Fruit fly (Drosophila melanogaster) whole organism, adult: Measurements from ENCODE around the gene CG17321.

ENCODE experiments used
- CG11617 ChIP-seq: fragments of 200-800 bp; sonication (Bioruptor generic); optimal IDR thresholded peaks from 2 replicates; lab custom pipeline; 2017; ENCODE audit warnings: mild to moderate bottlenecking, missing biosample characterization, missing genetic modification reagents, missing genetic modification characterization
- CG12768 ChIP-seq: fragments of 200-800 bp; sonication (Bioruptor generic); optimal IDR thresholded peaks from 2 replicates; lab custom pipeline; 2017; ENCODE audit warnings: missing biosample characterization, missing genetic modification characterization, mild to moderate bottlenecking, moderate library complexity, missing genetic modification reagents
- CG33017 ChIP-seq: fragments of 200-800 bp; sonication (Bioruptor generic); optimal IDR thresholded peaks from 2 replicates; lab custom pipeline; 2018; ENCODE audit warnings: missing biosample characterization, mild to moderate bottlenecking, missing genetic modification characterization, moderate library complexity
- CG5204 ChIP-seq: fragments of 200-800 bp; sonication (Bioruptor generic); optimal IDR thresholded peaks from 2 replicates; lab custom pipeline; 2016; ENCODE audit warnings: missing biosample characterization, missing genetic modification characterization
- CG7045 ChIP-seq: fragments of 200-800 bp; sonication (Bioruptor generic); optimal IDR thresholded peaks from 2 replicates; lab custom pipeline; 2017; ENCODE audit warnings: missing biosample characterization, mild to moderate bottlenecking, missing genetic modification characterization
- Clk ChIP-seq: fragments of 200-800 bp; sonication (Bioruptor generic); optimal IDR thresholded peaks from 2 replicates; lab custom pipeline; 2017; ENCODE audit warnings: missing biosample characterization, missing genetic modification characterization
- Hr96 ChIP-seq: fragments of 200-800 bp; sonication (Bioruptor generic); optimal IDR thresholded peaks from 2 replicates; lab custom pipeline; 2016; ENCODE audit warnings: missing biosample characterization, missing genetic modification characterization
- Mnt ChIP-seq: fragments of 200-800 bp; sonication (Bioruptor generic); optimal IDR thresholded peaks from 2 replicates; lab custom pipeline; 2016; ENCODE audit warnings: missing biosample characterization, mild to moderate bottlenecking, missing genetic modification characterization
- bab1 ChIP-seq: fragments of 200-800 bp; sonication (Bioruptor generic); optimal IDR thresholded peaks from 3 replicates; lab custom pipeline; 2019; ENCODE audit warnings: missing biosample characterization, mild to moderate bottlenecking, missing genetic modification characterization, moderate library complexity
- kay ChIP-seq: fragments of 200-800 bp; sonication (Bioruptor generic); peaks from one replicate; lab custom pipeline; 2016; ENCODE audit warnings: missing biosample characterization, missing genetic modification characterization, borderline replicate concordance
- ovo ChIP-seq: fragments of 200-800 bp; sonication (Bioruptor generic); optimal IDR thresholded peaks from 2 replicates; lab custom pipeline; 2016; ENCODE audit warnings: missing biosample characterization, missing genetic modification characterization
- pad ChIP-seq: fragments of 200-800 bp; sonication (Bioruptor generic); optimal IDR thresholded peaks from 3 replicates; lab custom pipeline; 2017; ENCODE audit warnings: missing biosample characterization, missing genetic modification characterization, mild to moderate bottlenecking, moderate library complexity, missing genetic modification reagents
- toe ChIP-seq: fragments of 200-800 bp; sonication (Bioruptor generic); optimal IDR thresholded peaks from 2 replicates; lab custom pipeline; 2016; ENCODE audit warnings: missing biosample characterization, missing genetic modification characterization

dm6 chr2L:18810960-18811642 lies 33.9 kb upstream of the CG17321 start, which contains the start of the genes CG10570 and CG42502:
- TF ChIP-seq bab1 (no peak), toe (GFP tag; lab: Kevin White, UChicago) (no peak), CG33017 (tag; lab: Kevin White, UChicago) (no peak), Hr96 (GFP tag; lab: Kevin White, UChicago) (no peak), ovo (GFP tag; lab: Kevin White, UChicago) (no peak), Mnt (GFP tag; lab: Kevin White, UChicago) (no peak), Clk (GFP tag; lab: Kevin White, UChicago) (no peak), pad (GFP tag; lab: Kevin White, UChicago) (no peak), kay (GFP tag; lab: Kevin White, UChicago) (no peak), CG12768 (no peak), CG5204 (GFP tag; lab: Kevin White, UChicago) (no peak), CG7045 (GFP tag; lab: Kevin White, UChicago) (no peak), CG11617 (GFP tag; lab: Kevin White, UChicago) (no peak)
